Worm (Caenorhabditis elegans): ENCODE measurements around the gene C25F9.14.

- no peak for TF ChIP-seq lin-38 (GFP tag; IDR thresholded peaks at IDR 0.05)
- TF ChIP-seq zag-1 (tag; optimal IDR thresholded peaks at IDR 0.05): no peak
- TF ChIP-seq unc-39 (tag; optimal IDR thresholded peaks at IDR 0.05): no peak
- no peak for TF ChIP-seq unc-130 (GFP tag; optimal IDR thresholded peaks at IDR 0.05)
- no peak for TF ChIP-seq nhr-76 (tag; optimal IDR thresholded peaks at IDR 0.05)
- no peak for TF ChIP-seq dmd-8 (GFP tag; IDR thresholded peaks at IDR 0.05)
- TF ChIP-seq aly-2 (tag; optimal IDR thresholded peaks at IDR 0.05): no peak
- TF ChIP-seq unc-62 (GFP tag; optimal IDR thresholded peaks at IDR 0.05 in 1 of 2): no peak
- TF ChIP-seq unc-62 (tag; optimal IDR thresholded peaks at IDR 0.05): no peak
- TF ChIP-seq pha-4 (GFP tag; IDR thresholded peaks at IDR 0.05): no peak
- no peak for TF ChIP-seq pha-4 (tag; optimal IDR thresholded peaks at IDR 0.05)
- no peak for TF ChIP-seq lsy-2 (tag; optimal IDR thresholded peaks at IDR 0.05)
- TF ChIP-seq ztf-11 (tag; optimal IDR thresholded peaks at IDR 0.05): no peak
- TF ChIP-seq skn-1 (tag; optimal IDR thresholded peaks at IDR 0.05): no peak
- TF ChIP-seq nhr-10 (tag; optimal IDR thresholded peaks at IDR 0.05): no peak
- no peak for TF ChIP-seq hlh-30 (tag; optimal IDR thresholded peaks at IDR 0.05; ENCODE audit: insufficient read depth)
Measured at ce11 chrV:19468083-19468482, 31.8 kb downstream of the C25F9.14 start, which contains the start of gene Y43F8B.12.
